Worm (Caenorhabditis elegans) whole organism, L3 larva: Measurements from ENCODE around the gene ncs-3.

Experiments used
- R02D3.7 ChIP-seq: fragments of 150-350 bp; optimal IDR thresholded peaks from 2 replicates; lab custom pipeline; 2014; ENCODE audit warnings: missing biosample characterization, missing genetic modification characterization
- ZK546.5 ChIP-seq: sonication (generic microtip); optimal IDR thresholded peaks from 2 replicates; lab custom pipeline; 2017; ENCODE audit warnings: missing biosample characterization, missing genetic modification characterization
- aly-2 ChIP-seq: fragments of 150-350 bp; optimal IDR thresholded peaks from 2 replicates; lab custom pipeline; 2014; ENCODE audit warnings: missing biosample characterization, missing genetic modification characterization
- ceh-82 ChIP-seq: fragments of 150-350 bp; optimal IDR thresholded peaks from 2 replicates; lab custom pipeline; 2014; ENCODE audit warnings: missing biosample characterization, missing genetic modification characterization
- daf-12 ChIP-seq: fragments of 150-350 bp; optimal IDR thresholded peaks from 2 replicates; lab custom pipeline; 2014; ENCODE audit warnings: missing biosample characterization, missing genetic modification reagents, missing genetic modification characterization
- egl-5 ChIP-seq: fragments of 150-350 bp; optimal IDR thresholded peaks from 2 replicates; lab custom pipeline; 2017; ENCODE audit warnings: missing biosample characterization, missing genetic modification reagents, missing genetic modification characterization, inconsistent platforms
- fos-1 ChIP-seq: fragments of 150-350 bp; optimal IDR thresholded peaks from 2 replicates; lab custom pipeline; 2014; ENCODE audit warnings: missing biosample characterization, missing genetic modification characterization
- jun-1 ChIP-seq: fragments of 150-350 bp; optimal IDR thresholded peaks from 2 replicates; lab custom pipeline; 2014; ENCODE audit warnings: missing biosample characterization, missing genetic modification reagents, missing genetic modification characterization
- lin-39 ChIP-seq: fragments of 150-350 bp; optimal IDR thresholded peaks from 2 replicates; lab custom pipeline; 2018; ENCODE audit warnings: missing biosample characterization, missing genetic modification reagents, missing genetic modification characterization
- nhr-237 ChIP-seq: fragments of 150-350 bp; optimal IDR thresholded peaks from 2 replicates; lab custom pipeline; 2014; ENCODE audit warnings: missing biosample characterization, missing genetic modification characterization
- nhr-76 ChIP-seq: fragments of 150-350 bp; sonication (generic microtip); optimal IDR thresholded peaks from 5 replicates; lab custom pipeline; 2014; ENCODE audit warnings: missing biosample characterization, missing genetic modification characterization
- pqm-1 ChIP-seq: fragments of 150-350 bp; optimal IDR thresholded peaks from 2 replicates; lab custom pipeline; 2017; ENCODE audit warnings: missing biosample characterization, missing genetic modification characterization, inconsistent platforms
- unc-62 ChIP-seq: fragments of 150-350 bp; sonication (generic microtip); optimal IDR thresholded peaks from 4 replicates; lab custom pipeline; 2014; ENCODE audit warnings: missing biosample characterization, missing genetic modification reagents, missing genetic modification characterization

- TF ChIP-seq ceh-82 (tag; lab: Kevin White, UChicago) (no peak), unc-62 (GFP tag; lab: Kevin White, UChicago) (no peak), aly-2 (no peak), nhr-237 (no peak), fos-1 (tag; lab: Kevin White, UChicago) (no peak), ZK546.5 (tag; lab: Kevin White, UChicago) (no peak), R02D3.7 (no peak), pqm-1 (tag; lab: Kevin White, UChicago) (no peak), lin-39 (tag; lab: Kevin White, UChicago) (no peak), jun-1 (no peak), egl-5 (tag; lab: Kevin White, UChicago) (no peak), nhr-76 (tag; lab: Kevin White, UChicago) (no peak), daf-12 (tag; lab: Kevin White, UChicago) (no peak)
Measured at ce11 chrX:1014708-1015107, 39.2 kb upstream of the ncs-3 start.
